Fruit fly (Drosophila melanogaster) whole organism, adult: ENCODE results near the gene Coq4.

ENCODE experiments used
- CG11617 ChIP-seq: fragments of 200-800 bp; sonication (Bioruptor generic); optimal IDR thresholded peaks from 2 replicates; lab custom pipeline; 2017; ENCODE audit warnings: mild to moderate bottlenecking, missing biosample characterization, missing genetic modification reagents, missing genetic modification characterization
- CG33017 ChIP-seq: fragments of 200-800 bp; sonication (Bioruptor generic); optimal IDR thresholded peaks from 2 replicates; lab custom pipeline; 2018; ENCODE audit warnings: missing biosample characterization, mild to moderate bottlenecking, missing genetic modification characterization, moderate library complexity
- CG7045 ChIP-seq: fragments of 200-800 bp; sonication (Bioruptor generic); optimal IDR thresholded peaks from 2 replicates; lab custom pipeline; 2017; ENCODE audit warnings: missing biosample characterization, mild to moderate bottlenecking, missing genetic modification characterization
- Clk ChIP-seq: fragments of 200-800 bp; sonication (Bioruptor generic); optimal IDR thresholded peaks from 2 replicates; lab custom pipeline; 2017; ENCODE audit warnings: missing biosample characterization, missing genetic modification characterization
- bab1 ChIP-seq: fragments of 200-800 bp; sonication (Bioruptor generic); optimal IDR thresholded peaks from 3 replicates; lab custom pipeline; 2019; ENCODE audit warnings: missing biosample characterization, mild to moderate bottlenecking, missing genetic modification characterization, moderate library complexity
- cic ChIP-seq: fragments of 200-800 bp; sonication (Bioruptor generic); optimal IDR thresholded peaks from 2 replicates; lab custom pipeline; 2017; ENCODE audit warnings: missing biosample characterization, mild to moderate bottlenecking, missing genetic modification characterization, moderate library complexity
- kay ChIP-seq: fragments of 200-800 bp; sonication (Bioruptor generic); peaks from one replicate; lab custom pipeline; 2016; ENCODE audit warnings: missing biosample characterization, missing genetic modification characterization, borderline replicate concordance
- ovo ChIP-seq: fragments of 200-800 bp; sonication (Bioruptor generic); optimal IDR thresholded peaks from 2 replicates; lab custom pipeline; 2016; ENCODE audit warnings: missing biosample characterization, missing genetic modification characterization

- TF ChIP-seq CG11617 (no peak), kay (no peak), bab1 (GFP tag; lab: Kevin White, UChicago) (no peak), ovo (GFP tag; lab: Kevin White, UChicago) (no peak), cic (no peak), Clk (GFP tag; lab: Kevin White, UChicago) (no peak), CG7045 (no peak), CG33017 (no peak)
Measured at dm6 chr3L:17432947-17433346, 474 bp downstream of the Coq4 start, which contains the start of gene frc.
